Fruit fly (Drosophila melanogaster) Kc167 (cell line): ENCODE measurements around the gene CG12986.

Experiments used
- Myc ChIP-seq: fragments of >200 bp; optimal IDR thresholded peaks from 2 replicates; lab custom pipeline; 2017; ENCODE audit warnings: missing external identifiers
- Sin3A ChIP-seq: fragments of >200 bp; optimal IDR thresholded peaks from 2 replicates; lab custom pipeline; 2018; ENCODE audit warnings: missing external identifiers
- h ChIP-seq: fragments of >200 bp; optimal IDR thresholded peaks from 3 replicates; lab custom pipeline; 2018; ENCODE audit warnings: missing external identifiers
- insv ChIP-seq: fragments of >200 bp; optimal IDR thresholded peaks from 3 replicates; lab custom pipeline; 2018; ENCODE audit warnings: missing external identifiers
- psq ChIP-seq: fragments of >200 bp; optimal IDR thresholded peaks from 2 replicates; lab custom pipeline; 2017; ENCODE audit warnings: missing external identifiers

DNA sequence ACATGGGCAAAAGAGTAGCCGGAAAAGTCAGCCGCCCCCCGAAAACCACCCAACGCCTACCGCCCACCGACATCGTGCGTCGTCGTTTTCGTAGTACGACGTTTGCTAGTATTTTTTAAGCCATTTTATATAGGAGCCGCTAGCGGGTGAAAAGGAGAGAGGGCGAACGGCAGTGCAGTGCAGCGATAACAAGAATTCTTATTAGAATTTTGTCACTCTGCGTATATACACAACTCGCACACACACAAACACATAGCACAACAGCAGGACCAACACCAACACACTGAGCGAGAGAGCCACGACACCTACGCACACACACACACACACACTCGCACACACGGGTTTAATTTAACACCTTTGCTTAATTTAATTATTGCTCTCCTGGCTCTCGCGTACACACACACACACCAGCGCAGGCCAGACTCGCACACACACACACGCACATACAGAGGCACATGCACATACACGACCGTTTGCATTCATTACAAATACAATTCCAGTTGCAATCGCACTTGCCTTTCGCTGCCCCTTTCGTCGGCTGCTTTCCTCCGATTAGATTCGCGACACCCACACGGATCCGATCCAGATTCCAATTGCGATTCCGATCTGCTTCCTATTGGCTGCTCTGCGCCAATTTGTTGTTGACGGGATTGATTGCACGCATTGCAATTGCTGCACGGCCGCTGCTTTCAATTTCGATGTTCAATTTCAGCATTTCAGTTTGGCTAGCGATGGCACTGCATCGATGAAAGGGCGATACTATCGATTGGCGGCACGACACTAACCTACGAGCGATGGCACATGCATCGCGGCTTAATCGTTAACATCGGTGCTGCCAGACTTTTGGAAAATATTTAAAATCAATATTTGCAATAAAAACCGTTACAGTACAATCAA lies 7.6 kb upstream of the CG12986 start, which contains the start of gene Socs16D:
- TF ChIP-seq psq (lab: Kevin White, UChicago): no peak
- TF ChIP-seq Sin3A (lab: Kevin White, UChicago): no peak
- TF ChIP-seq insv (lab: Kevin White, UChicago): peak; percentile 100
- no peak for TF ChIP-seq h (lab: Kevin White, UChicago)
- no peak for TF ChIP-seq Myc (lab: Kevin White, UChicago)
